Fruit fly (Drosophila melanogaster): Measurements from ENCODE around the gene CG15019.
A peak's percentile ranks its signal among the peaks of the same experiment; 100 is the strongest.

CG15019 gene

DNA sequence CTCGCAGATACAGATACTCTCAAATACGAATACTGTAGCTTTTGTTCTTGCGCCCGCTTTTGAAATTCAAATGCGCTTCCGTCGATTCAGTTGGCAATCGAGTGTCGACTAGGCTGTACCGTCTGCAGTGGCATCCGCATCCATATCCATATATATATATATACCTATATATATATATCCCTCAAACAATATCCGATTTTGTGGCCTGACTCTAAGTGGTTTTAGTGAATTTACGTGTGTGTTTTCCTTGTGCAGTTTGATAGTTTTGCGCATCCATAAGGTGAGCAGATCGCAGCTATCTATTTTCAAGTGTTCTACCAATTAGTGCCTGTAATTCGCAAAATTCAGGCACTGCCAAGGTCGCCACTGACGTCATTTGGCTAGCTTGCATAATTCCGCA is 8.7 kb upstream of the CG15019 start:
- TF ChIP-seq CG17801 (GFP tag; optimal IDR thresholded peaks at IDR 0.05; ENCODE audit: partially characterized antibody) = no peak

DNA sequence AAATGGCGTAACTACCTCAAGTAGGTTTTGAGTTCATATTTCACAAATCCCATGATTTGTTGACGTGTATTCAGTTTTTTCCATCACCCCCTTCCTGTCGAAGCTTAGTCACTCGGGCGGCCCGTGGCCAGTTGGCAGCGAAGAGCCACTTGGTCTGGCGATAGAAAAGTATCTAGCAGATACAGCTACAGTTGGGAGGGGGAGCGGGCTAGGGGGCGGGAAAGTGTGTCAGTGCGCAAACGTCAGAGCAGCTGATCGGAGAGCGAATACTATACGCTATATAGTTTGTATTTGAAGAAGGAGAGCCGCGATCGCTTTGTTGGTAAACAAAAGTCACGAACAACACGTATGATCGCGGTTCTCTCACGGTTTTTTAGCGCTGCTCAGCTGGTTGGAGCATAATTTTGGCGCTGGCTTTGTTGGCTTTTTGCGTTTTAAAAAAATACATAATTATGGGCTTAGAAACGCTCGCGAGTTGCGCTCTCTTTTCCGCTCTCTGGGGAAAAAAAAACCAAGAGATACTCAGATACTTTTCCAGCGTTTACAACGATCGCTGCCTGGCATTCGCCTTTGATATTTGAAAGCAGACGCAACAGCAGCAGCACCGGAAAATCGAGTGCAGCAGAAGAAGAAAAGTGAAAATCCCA is 8.1 kb upstream of the CG15019 start:
- TF ChIP-seq CG17801 (GFP tag; optimal IDR thresholded peaks at IDR 0.05; ENCODE audit: partially characterized antibody) = peak; percentile 10

DNA sequence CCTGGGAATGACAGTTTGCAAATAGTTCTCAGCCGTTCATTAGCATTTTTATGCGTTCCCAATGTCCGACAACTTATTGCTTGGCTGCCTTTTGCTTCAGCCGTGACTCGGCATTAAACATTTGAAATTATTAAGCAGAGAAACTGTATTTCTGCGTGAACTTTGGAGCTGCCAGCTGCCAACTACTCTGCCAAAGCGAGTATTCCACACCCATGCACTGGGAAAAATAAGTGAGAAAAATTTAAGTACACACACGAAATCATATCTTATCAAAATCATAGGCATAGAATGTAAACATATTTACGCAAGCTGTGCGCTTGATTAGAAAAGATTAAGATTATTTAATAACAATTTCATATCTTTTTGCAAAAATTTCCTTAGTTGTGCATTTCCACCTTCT is 7.1 kb upstream of the CG15019 start:
- no peak for TF ChIP-seq CG17801 (GFP tag; optimal IDR thresholded peaks at IDR 0.05; ENCODE audit: partially characterized antibody)

DNA sequence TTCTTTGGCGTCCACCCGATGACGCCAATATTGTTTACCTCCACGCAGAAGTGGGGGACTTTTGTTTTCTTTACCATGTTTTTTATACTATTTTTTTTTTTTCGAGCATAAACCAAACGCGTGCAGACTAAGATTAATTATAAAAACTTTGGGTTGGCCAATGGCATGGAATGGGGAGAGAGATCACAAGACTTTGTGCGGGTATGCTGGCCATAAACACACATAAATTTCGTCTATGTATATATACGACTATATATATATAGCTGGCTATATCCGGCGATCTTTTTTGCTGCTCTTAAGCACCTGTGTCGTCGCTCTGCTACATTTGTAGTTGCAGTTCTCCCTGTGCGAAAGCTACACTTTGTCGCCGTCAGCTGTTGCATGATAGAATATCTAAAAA is 6.1 kb upstream of the CG15019 start:
- no peak for TF ChIP-seq CG17801 (GFP tag; optimal IDR thresholded peaks at IDR 0.05; ENCODE audit: partially characterized antibody)

DNA sequence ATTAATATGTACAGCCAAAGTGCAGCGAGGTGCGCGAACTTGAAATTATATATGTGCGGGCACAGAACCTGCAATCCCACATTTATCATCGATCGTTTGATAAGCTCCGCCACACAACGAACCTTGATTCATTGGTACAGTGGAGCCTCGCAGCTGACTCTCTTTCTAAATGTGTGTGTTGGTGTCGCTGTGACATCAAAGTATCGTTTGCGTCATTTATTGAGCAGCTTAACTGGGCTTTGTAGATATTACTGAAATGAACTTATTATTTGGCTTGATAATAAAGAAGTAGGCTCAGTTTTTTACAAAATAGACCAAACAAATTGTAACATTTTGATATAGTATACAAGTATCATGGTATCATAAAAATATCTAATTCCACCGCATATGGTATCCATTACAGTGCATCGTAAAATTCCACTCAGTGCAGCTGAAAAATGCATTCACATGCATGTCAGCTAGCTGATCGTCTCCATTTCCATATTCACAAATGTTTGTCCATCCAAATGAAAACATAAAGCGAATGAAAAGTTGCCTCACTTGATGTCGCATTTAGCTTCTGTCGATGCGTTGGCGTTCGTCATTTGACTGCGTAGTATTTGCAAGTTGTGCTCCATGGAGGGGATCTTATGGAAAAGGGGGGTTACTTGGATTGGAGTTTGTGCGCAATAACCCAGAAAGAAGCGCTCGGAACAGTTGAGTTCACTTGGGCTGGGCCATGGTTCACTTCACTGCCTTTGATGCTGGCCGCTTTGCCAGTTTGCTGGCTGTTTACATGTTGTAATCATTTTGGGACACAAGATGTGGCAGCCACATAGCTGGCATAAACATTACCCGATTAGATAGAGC is 5.4 kb upstream of the CG15019 start:
- no peak for TF ChIP-seq CG17801 (GFP tag; optimal IDR thresholded peaks at IDR 0.05; ENCODE audit: partially characterized antibody)

DNA sequence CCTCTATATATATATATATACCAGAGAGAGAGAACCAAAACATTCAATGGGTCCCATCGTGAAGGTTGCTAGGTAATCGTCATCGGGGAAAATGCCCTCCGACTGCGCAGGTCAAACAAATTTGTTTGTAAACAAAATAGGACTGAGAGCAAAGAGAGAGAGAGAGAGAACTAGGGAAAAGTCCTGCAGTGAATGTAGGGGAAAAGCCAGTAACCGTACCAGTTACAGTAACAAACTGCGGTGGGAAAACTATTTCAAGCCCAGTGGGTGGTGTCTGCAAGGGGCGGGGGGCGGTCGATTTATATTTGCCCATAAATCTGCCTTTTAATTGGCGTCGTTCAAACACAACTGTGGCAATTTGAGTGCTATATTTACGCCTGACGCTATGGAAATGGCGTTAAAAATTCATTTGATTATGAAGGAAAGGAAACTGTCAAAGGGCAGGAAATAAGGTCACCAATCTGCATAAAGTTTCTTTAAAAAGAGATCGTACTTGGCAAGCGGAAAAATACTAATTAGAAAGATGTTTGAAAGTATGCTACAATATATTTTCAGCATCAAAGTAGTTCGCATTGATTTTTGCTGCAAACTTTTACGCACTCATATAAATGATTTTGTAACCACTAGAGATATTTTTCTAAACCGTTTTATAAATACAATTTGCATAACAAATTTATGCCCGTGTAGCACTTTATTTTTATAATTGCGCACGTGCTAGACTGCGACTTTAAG is 4.2 kb upstream of the CG15019 start:
- no peak for TF ChIP-seq CG17801 (GFP tag; optimal IDR thresholded peaks at IDR 0.05; ENCODE audit: partially characterized antibody)

DNA sequence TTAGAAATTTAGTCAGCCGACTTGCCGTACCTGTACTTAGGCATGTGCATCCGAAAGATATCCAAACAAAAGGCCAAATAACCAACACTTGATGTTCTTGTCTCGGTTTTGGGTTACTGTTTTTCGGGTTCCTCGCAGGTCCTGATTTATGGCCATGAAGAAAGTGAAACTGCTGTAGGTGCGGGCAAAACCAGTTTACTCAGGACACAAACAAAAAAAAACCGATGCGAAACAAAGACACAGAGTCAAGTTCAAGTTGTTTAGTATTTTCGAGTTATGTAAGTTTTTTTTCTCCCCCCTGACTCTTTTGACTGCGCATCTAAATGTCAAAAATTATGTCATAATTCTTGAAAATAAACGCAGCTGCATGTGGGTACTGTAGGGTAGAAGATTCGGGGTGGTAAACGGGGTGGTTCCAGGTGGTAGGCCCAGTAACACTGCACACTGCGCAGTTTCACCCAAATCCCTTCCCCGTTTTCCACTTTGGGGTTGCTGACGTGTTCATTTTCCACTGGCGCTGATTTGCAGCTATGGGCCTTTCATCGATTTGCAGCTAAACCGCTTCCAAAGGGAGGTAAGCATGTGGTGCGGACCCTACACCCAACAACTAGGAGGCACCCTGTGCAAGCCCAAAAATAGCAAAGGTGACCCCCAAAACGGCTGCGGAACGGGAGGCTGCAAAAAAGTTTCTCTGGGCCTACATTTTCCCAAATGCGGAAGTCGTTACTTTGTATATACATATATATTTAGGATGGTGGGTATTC is 3.5 kb upstream of the CG15019 start:
- TF ChIP-seq CG17801 (GFP tag; optimal IDR thresholded peaks at IDR 0.05; ENCODE audit: partially characterized antibody) = no peak

DNA sequence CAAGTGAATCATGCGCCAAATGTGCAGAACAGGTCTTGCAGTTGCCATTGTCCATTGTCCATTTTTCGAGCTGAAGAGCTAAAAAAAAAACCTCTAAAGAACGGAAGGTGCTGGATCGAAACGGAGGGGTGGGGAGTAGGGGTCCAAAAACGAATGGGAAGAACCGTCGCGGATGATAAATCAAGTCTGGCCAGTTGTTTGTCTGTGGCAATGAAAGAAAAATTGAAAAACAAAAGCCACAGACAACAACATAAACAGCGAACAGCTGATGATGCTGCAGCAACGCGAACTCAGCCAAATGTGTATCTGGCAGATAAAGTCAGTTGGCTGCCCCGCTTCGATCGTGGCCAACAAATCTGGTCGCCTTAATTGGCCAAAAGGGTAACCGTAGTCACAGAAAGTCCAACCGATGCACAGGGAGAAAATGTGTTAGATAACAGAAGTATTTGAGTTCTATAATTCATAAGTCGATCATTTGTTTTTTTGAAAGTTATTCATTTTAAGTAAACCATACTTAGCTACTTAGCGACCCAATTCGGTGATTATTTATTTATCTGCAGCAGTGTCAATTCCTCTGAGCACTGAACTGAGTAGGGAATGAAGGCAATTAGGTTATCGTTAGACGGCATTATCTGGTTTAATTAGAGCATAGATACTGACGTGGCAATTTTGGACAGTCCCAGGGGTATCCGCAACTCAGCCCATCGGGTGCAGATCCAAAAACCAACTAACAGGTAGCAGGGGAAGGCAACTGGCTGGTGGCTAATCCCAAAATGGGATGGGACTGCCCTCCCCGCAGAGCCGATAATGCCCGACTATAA is 2.7 kb upstream of the CG15019 start:
- no peak for TF ChIP-seq CG17801 (GFP tag; optimal IDR thresholded peaks at IDR 0.05; ENCODE audit: partially characterized antibody)

DNA sequence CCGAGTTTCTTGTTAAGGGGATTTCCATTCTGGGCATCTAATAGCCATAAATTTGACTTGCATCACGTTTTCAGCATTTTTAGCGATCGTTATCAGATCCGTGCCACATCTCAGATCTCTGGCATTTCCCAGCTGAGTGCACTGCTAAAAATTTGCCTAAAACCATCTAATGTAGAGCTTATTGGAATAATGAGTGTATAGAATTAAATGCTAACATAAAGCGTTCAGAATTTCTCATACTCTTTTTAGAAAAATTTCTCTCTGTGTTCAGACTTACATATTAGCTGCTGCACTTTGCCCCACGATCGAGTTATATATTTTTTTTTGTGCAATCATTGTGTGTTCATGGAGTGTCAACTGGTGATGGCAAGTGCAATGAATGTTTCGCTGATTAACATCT is 1.9 kb upstream of the CG15019 start:
- no peak for TF ChIP-seq CG17801 (GFP tag; optimal IDR thresholded peaks at IDR 0.05; ENCODE audit: partially characterized antibody)

DNA sequence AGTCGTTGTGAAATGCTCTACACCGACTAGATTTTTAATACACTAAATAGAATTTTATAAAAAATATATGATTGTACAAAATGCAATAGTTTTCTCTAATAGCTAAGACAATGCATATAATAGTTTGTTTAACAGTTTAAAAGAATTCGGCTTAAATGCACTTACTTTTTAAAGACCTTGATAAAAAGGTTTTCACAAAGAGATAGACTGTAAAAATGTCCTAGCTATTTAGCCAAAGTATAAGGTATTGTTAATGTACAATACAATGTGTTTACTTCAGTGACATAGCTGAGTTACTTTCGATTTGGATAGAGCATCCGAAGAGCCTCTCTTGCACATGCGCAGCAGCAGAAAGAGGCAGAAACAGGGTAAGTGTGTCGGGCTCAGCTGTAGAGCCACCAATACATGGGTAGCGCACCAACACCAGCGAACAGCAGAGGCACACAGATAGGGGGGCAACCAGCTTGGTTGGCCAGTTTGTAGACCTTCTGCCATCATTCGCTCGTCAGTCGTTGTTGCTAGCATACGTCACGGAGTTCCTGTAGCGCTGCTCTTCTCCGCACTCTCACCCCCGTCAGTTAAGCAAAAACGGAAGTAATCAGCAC is 896 bp upstream of the CG15019 start, which contains the start of gene TP53INP:
TSS of gene TP53INP (plus strand) at position 291 of the 605 bp plus-strand sequence.
- TF ChIP-seq CG17801 (GFP tag; optimal IDR thresholded peaks at IDR 0.05; ENCODE audit: partially characterized antibody) = peak; percentile 49

DNA sequence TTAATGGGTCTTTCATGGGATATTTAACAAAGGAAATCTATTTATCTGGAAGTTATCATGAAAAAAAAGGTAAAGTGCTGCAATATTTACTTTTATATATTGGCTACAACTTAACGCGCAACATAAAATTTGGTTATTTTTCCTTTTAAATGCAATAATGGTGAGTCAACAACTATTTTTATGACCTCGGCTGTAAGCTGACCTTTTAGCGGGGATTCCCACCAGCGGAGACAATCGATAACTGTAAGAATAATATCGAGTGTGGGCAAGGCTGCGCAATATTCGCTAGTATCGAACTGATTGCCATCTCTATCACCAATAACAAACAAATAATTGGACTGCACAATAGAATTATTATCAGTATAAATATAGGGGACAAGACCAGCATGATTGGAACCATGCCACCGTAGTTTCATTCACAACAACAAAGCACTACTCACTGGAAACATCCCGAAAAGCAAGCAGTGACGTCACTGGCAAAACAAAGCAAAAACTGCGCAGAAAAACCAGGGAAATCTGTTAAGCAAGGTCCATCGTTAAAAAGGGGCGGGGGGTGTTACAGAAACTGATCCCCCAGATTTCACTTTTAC is 2.6 kb downstream of the CG15019 start, which contains the start of gene Syx17:
TSS of gene Syx17 (plus strand) at position 308 of the 590 bp plus-strand sequence.
- no peak for TF ChIP-seq CG17801 (GFP tag; optimal IDR thresholded peaks at IDR 0.05; ENCODE audit: partially characterized antibody)

DNA sequence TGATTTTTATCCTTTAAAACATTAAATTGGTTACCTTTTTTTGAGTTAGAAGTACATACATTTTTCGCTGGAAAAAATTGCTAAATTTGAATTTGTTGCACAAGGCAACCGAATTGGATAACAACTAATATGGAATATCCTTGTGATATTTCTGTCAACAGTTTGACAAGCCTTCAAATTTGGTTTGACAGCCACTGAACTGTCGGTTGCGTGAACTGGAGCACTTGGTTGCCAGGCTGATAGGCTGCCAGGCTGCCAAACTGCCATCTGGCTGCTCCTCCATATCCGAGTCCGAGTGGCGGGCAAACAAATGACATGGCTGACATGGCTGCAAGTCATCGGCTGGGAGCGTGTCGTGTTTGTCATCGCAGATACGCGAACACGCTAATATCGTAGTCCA is 4.6 kb downstream of the CG15019 start:
- no peak for TF ChIP-seq CG17801 (GFP tag; optimal IDR thresholded peaks at IDR 0.05; ENCODE audit: partially characterized antibody)

DNA sequence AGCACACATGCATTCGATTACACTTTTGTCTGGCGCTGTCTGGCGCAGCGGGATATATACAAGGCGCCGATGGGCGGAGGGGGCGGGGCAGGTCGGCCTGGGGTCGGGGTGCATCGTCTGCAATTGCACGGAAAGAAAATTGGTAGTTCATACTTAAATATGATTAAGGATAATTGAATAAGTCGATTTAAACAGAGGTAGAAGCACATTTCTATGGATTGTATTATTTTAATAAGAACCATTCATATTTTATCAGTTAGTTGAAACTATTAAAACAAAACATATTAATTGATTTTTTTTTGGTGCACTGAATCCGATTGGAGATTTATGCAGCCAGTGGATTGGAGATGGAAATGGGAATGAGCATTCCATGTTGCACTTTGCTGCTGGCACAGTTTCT is 6.0 kb downstream of the CG15019 start:
- TF ChIP-seq CG17801 (GFP tag; optimal IDR thresholded peaks at IDR 0.05; ENCODE audit: partially characterized antibody) = no peak

All from ovary, adult (tissue).